Worm (Caenorhabditis elegans): Measurements from ENCODE around the gene Y48E1C.1.

Y48E1C.1 gene

ce11 chrII:13376112-13376511 lies 38.7 kb upstream of the Y48E1C.1 start, which contains the start of gene Y48C3A.12:
TSS of gene Y48C3A.12 (plus strand) at chrII:13376412.
- no peak for TF ChIP-seq skn-1 (tag; optimal IDR thresholded peaks at IDR 0.05)
- TF ChIP-seq lin-39 (tag; optimal IDR thresholded peaks at IDR 0.05) = no peak
- no peak for TF ChIP-seq nhr-20 (tag; optimal IDR thresholded peaks at IDR 0.05)
- TF ChIP-seq nhr-47 (tag; optimal IDR thresholded peaks at IDR 0.05) = no peak
- no peak for TF ChIP-seq ces-1 (GFP tag; optimal IDR thresholded peaks at IDR 0.05)
- no peak for TF ChIP-seq nhr-76 (tag; optimal IDR thresholded peaks at IDR 0.05)
- TF ChIP-seq blmp-1 (tag; optimal IDR thresholded peaks at IDR 0.05) = no peak
- TF ChIP-seq Y116A8C.19 (tag; optimal IDR thresholded peaks at IDR 0.05; ENCODE audit: borderline replicate concordance) = no peak
- TF ChIP-seq nhr-90 (tag; optimal IDR thresholded peaks at IDR 0.05; ENCODE audit: poor library complexity) = no peak
- no peak for TF ChIP-seq egl-13 (tag; optimal IDR thresholded peaks at IDR 0.05)
- no peak for TF ChIP-seq ceh-90 (tag; optimal IDR thresholded peaks at IDR 0.05)
- TF ChIP-seq mab-9 (GFP tag; IDR thresholded peaks at IDR 0.05) = no peak
- no peak for TF ChIP-seq alr-1 (tag; optimal IDR thresholded peaks at IDR 0.05; ENCODE audit: borderline replicate concordance)
- TF ChIP-seq vab-15 (tag; optimal IDR thresholded peaks at IDR 0.05) = no peak
- TF ChIP-seq unc-30 (tag; optimal IDR thresholded peaks at IDR 0.05) = no peak
- TF ChIP-seq elt-3 (tag; optimal IDR thresholded peaks at IDR 0.05) = no peak
- TF ChIP-seq ama-1 (optimal IDR thresholded peaks at IDR 0.05) = no peak
- no peak for TF ChIP-seq tlp-1 (tag; optimal IDR thresholded peaks at IDR 0.05)

ce11 chrII:13383061-13383460 lies 31.7 kb upstream of the Y48E1C.1 start:
- TF ChIP-seq sup-37 (GFP tag; optimal IDR thresholded peaks at IDR 0.05) (no peak), rnt-1 (tag; optimal IDR thresholded peaks at IDR 0.05) (no peak), mep-1 (tag; optimal IDR thresholded peaks at IDR 0.05) (no peak), ztf-11 (tag; optimal IDR thresholded peaks at IDR 0.05) (no peak), nhr-76 (tag; optimal IDR thresholded peaks at IDR 0.05) (no peak), unc-30 (tag; optimal IDR thresholded peaks at IDR 0.05) (no peak), efl-3 (GFP tag; optimal IDR thresholded peaks at IDR 0.05) (no peak), snu-23 (GFP tag; optimal IDR thresholded peaks at IDR 0.05) (no peak), C04F5.9 (tag; optimal IDR thresholded peaks at IDR 0.05) (no peak), jun-1 (tag; optimal IDR thresholded peaks at IDR 0.05) (no peak), efl-1 (optimal IDR thresholded peaks at IDR 0.05) (no peak), efl-1 (GFP tag; optimal IDR thresholded peaks at IDR 0.05 in 1 of 2) (no peak), nhr-19 (GFP tag; conservative IDR thresholded peaks at IDR 0.05) (no peak), lin-13 (GFP tag; optimal IDR thresholded peaks at IDR 0.05) (no peak), ceh-8 (GFP tag; optimal IDR thresholded peaks at IDR 0.05) (no peak), nhr-237 (tag; optimal IDR thresholded peaks at IDR 0.05) (no peak), fkh-8 (tag; optimal IDR thresholded peaks at IDR 0.05) (no peak), Y116A8C.19 (tag; optimal IDR thresholded peaks at IDR 0.05; ENCODE audit: borderline replicate concordance) (no peak)

ce11 chrII:13389461-13389860 lies 25.3 kb upstream of the Y48E1C.1 start, which contains the start of gene Y48C3A.14:
TSS of gene Y48C3A.14 (plus strand) at chrII:13389761.
- TF ChIP-seq nhr-85 (tag) = no peak
- TF ChIP-seq ceh-90 (tag; optimal IDR thresholded peaks at IDR 0.05) = no peak
- TF ChIP-seq egl-13 (tag; optimal IDR thresholded peaks at IDR 0.05) = no peak
- no peak for TF ChIP-seq unc-30 (tag; optimal IDR thresholded peaks at IDR 0.05)

- TF ChIP-seq snpc-4 (tag; optimal IDR thresholded peaks at IDR 0.05) (no peak), ces-1 (GFP tag; optimal IDR thresholded peaks at IDR 0.05) (no peak), jun-1 (tag; optimal IDR thresholded peaks at IDR 0.05) (no peak), zip-4 (GFP tag; optimal IDR thresholded peaks at IDR 0.05) (no peak), fos-1 (tag; optimal IDR thresholded peaks at IDR 0.05) (no peak), nhr-19 (GFP tag; conservative IDR thresholded peaks at IDR 0.05) (no peak), unc-62 (GFP tag; optimal IDR thresholded peaks at IDR 0.05) (no peak), pag-3 (tag; optimal IDR thresholded peaks at IDR 0.05; ENCODE audit: borderline replicate concordance, insufficient read depth) (no peak), lin-39 (tag; optimal IDR thresholded peaks at IDR 0.05) (no peak), ceh-8 (GFP tag; optimal IDR thresholded peaks at IDR 0.05) (no peak), C16A3.4 (tag; optimal IDR thresholded peaks at IDR 0.05) (no peak), unc-30 (tag; optimal IDR thresholded peaks at IDR 0.05) (no peak), lin-15B (tag; optimal IDR thresholded peaks at IDR 0.05) (no peak), grh-1 (GFP tag; IDR thresholded peaks at IDR 0.05) (no peak), sup-37 (GFP tag; optimal IDR thresholded peaks at IDR 0.05) (no peak), hlh-17 (GFP tag; optimal IDR thresholded peaks at IDR 0.05; ENCODE audit: borderline replicate concordance) (no peak)
These were observed 13.3 kb upstream of the Y48E1C.1 start for ce11 chrII:13401549-13401948.

Measured in whole organism, L1 larva.